Worm (Caenorhabditis elegans) whole organism, L4 larva: ENCODE results near the gene K02E2.7.

ENCODE experiments used
- D1046.2 ChIP-seq: fragments of 200-800 bp; sonication (Bioruptor generic); IDR thresholded peaks from 2 replicates; pipeline ENCODE4 v1.3.6; 2022; ENCODE audit warnings: missing genetic modification characterization, missing compliant biosample characterization
- F44E2.7 ChIP-seq: fragments of 200-800 bp; sonication (Bioruptor generic); IDR thresholded peaks from 2 replicates; pipeline ENCODE4 v2.1.2; 2022; ENCODE audit warnings: missing genetic modification characterization, missing compliant biosample characterization
- F49E8.2 ChIP-seq: sonication (generic microtip); optimal IDR thresholded peaks from 2 replicates; lab custom pipeline; 2016; ENCODE audit warnings: missing compliant biosample characterization, mild to moderate bottlenecking, missing genetic modification characterization, borderline replicate concordance
- T20F7.1 ChIP-seq: fragments of 200-800 bp; sonication (Bioruptor generic); optimal IDR thresholded peaks from 2 replicates; lab custom pipeline; 2018; ENCODE audit warnings: mild to moderate bottlenecking, missing genetic modification characterization, missing compliant biosample characterization
- Y48G9A.11 ChIP-seq: fragments of 200-800 bp; sonication (Bioruptor generic); IDR thresholded peaks from 2 replicates; pipeline ENCODE4 v1.3.6; 2022; ENCODE audit warnings: missing genetic modification reagents, missing genetic modification characterization, missing compliant biosample characterization
- aly-2 ChIP-seq: sonication (generic microtip); optimal IDR thresholded peaks from 2 replicates; lab custom pipeline; 2018; ENCODE audit warnings: missing biosample characterization, missing genetic modification characterization
- ama-1 ChIP-seq: fragments of 150-350 bp; optimal IDR thresholded peaks from 2 replicates; lab custom pipeline; 2014; ENCODE audit warnings: inconsistent platforms, mixed read lengths
- attf-4 ChIP-seq: sonication (generic microtip); optimal IDR thresholded peaks from 3 replicates; lab custom pipeline; 2017; ENCODE audit warnings: missing biosample characterization, missing genetic modification characterization
- ceh-20 ChIP-seq: fragments of 200-800 bp; sonication (Bioruptor generic); IDR thresholded peaks from 2 replicates; pipeline ENCODE4 v1.3.6; 2022; ENCODE audit warnings: missing genetic modification reagents, missing genetic modification characterization, missing compliant biosample characterization
- ceh-28 ChIP-seq: fragments of 150-350 bp; optimal IDR thresholded peaks from 2 replicates; lab custom pipeline; 2014; ENCODE audit warnings: missing biosample characterization, missing genetic modification reagents, missing genetic modification characterization
- ceh-82 ChIP-seq: sonication (generic microtip); optimal IDR thresholded peaks from 2 replicates; lab custom pipeline; 2017; ENCODE audit warnings: missing biosample characterization, missing genetic modification characterization
- ces-1 ChIP-seq: fragments of 150-350 bp; sonication (generic microtip); optimal IDR thresholded peaks from 4 replicates; lab custom pipeline; 2014; ENCODE audit warnings: missing biosample characterization, missing genetic modification reagents, missing genetic modification characterization
- cey-2 ChIP-seq: sonication (generic microtip); optimal IDR thresholded peaks from 3 replicates; lab custom pipeline; 2017; ENCODE audit warnings: missing genetic modification characterization, mild to moderate bottlenecking, missing compliant biosample characterization, antibody characterized with exemption, borderline replicate concordance; ENCODE audit not compliant: insufficient read depth
- daf-16 ChIP-seq, 3 experiments: sonication (generic microtip); optimal IDR thresholded peaks; 2 replicates each; lab custom pipeline; 2016 to 2017; ENCODE audit warnings: missing genetic modification characterization in 3 of 3, missing genetic modification reagents in 3 of 3, mild to moderate bottlenecking in 2 of 3, missing compliant biosample characterization in 2 of 3, missing biosample characterization in 1 of 3, moderate library complexity in 1 of 3
- daf-19 ChIP-seq: fragments of 200-800 bp; sonication (Bioruptor generic); conservative IDR thresholded peaks from 2 replicates; pipeline ENCODE4 v1.3.6; 2022; ENCODE audit warnings: missing genetic modification characterization, missing compliant biosample characterization
- daf-8 ChIP-seq: fragments of 200-800 bp; sonication (Bioruptor generic); IDR thresholded peaks from 2 replicates; pipeline ENCODE4 v1.3.6; 2022; ENCODE audit warnings: missing genetic modification characterization, missing compliant biosample characterization
- duxl-1 ChIP-seq: sonication (generic microtip); optimal IDR thresholded peaks from 2 replicates; lab custom pipeline; 2016; ENCODE audit warnings: mild to moderate bottlenecking, missing genetic modification characterization, moderate library complexity, missing compliant biosample characterization; ENCODE audit not compliant: poor library complexity
- dve-1 ChIP-seq: sonication (generic microtip); optimal IDR thresholded peaks from 2 replicates; lab custom pipeline; 2017; ENCODE audit warnings: antibody characterized with exemption, mild to moderate bottlenecking, missing genetic modification characterization, missing compliant biosample characterization; ENCODE audit not compliant: insufficient read depth
- egl-43 ChIP-seq: fragments of 200-800 bp; sonication (Bioruptor generic); IDR thresholded peaks from 2 replicates; pipeline ENCODE4 v1.3.6; 2022; ENCODE audit warnings: missing genetic modification reagents, missing genetic modification characterization, missing compliant biosample characterization
- fos-1 ChIP-seq: fragments of 150-350 bp; optimal IDR thresholded peaks from 2 replicates; lab custom pipeline; 2014; ENCODE audit warnings: missing biosample characterization, missing genetic modification characterization
- hlh-11 ChIP-seq: fragments of 200-800 bp; sonication (Bioruptor generic); optimal IDR thresholded peaks from 2 replicates; lab custom pipeline; 2018; ENCODE audit warnings: mild to moderate bottlenecking, missing genetic modification characterization, missing compliant biosample characterization
- lim-7 ChIP-seq: fragments of 200-800 bp; sonication (Bioruptor generic); IDR thresholded peaks from 2 replicates; pipeline ENCODE4 v1.3.6; 2022; ENCODE audit warnings: missing genetic modification characterization, missing compliant biosample characterization
- lin-38 ChIP-seq: fragments of 200-800 bp; sonication (Bioruptor generic); IDR thresholded peaks from 2 replicates; pipeline ENCODE4 v1.3.6; 2022; ENCODE audit warnings: missing genetic modification reagents, missing genetic modification characterization, missing compliant biosample characterization
- madf-9 ChIP-seq: fragments of 200-800 bp; sonication (Bioruptor generic); conservative IDR thresholded peaks from 2 replicates; pipeline ENCODE4 v1.3.6; 2022; ENCODE audit warnings: missing genetic modification reagents, missing genetic modification characterization, missing compliant biosample characterization
- mdt-29 ChIP-seq: fragments of 200-800 bp; sonication (Bioruptor generic); IDR thresholded peaks from 2 replicates; pipeline ENCODE4 v1.3.6; 2022; ENCODE audit warnings: missing genetic modification reagents, missing genetic modification characterization, missing compliant biosample characterization
- nhr-102 ChIP-seq: sonication (generic microtip); optimal IDR thresholded peaks from 2 replicates; lab custom pipeline; 2016; ENCODE audit warnings: mild to moderate bottlenecking, missing genetic modification characterization, moderate library complexity, missing compliant biosample characterization
- nhr-111 ChIP-seq: fragments of 200-800 bp; sonication (Bioruptor generic); optimal IDR thresholded peaks from 2 replicates; lab custom pipeline; 2018; ENCODE audit warnings: mild to moderate bottlenecking, missing genetic modification characterization, missing compliant biosample characterization
- nhr-237 ChIP-seq: sonication (generic microtip); optimal IDR thresholded peaks from 2 replicates; lab custom pipeline; 2017; ENCODE audit warnings: missing biosample characterization, missing genetic modification characterization
- nhr-25 ChIP-seq: sonication (generic microtip); optimal IDR thresholded peaks from 2 replicates; lab custom pipeline; 2017; ENCODE audit warnings: missing genetic modification characterization, mild to moderate bottlenecking, missing compliant biosample characterization, antibody characterized with exemption, moderate library complexity, borderline replicate concordance; ENCODE audit not compliant: insufficient read depth
- pqm-1 ChIP-seq: sonication (generic microtip); optimal IDR thresholded peaks from 2 replicates; lab custom pipeline; 2017; ENCODE audit warnings: missing biosample characterization, missing genetic modification characterization
- set-16 ChIP-seq: fragments of 200-800 bp; sonication (Bioruptor generic); IDR thresholded peaks from 2 replicates; pipeline ENCODE4 v1.3.6; 2022; ENCODE audit warnings: missing genetic modification reagents, missing genetic modification characterization, missing compliant biosample characterization
- skn-1 ChIP-seq: fragments of 150-350 bp; optimal IDR thresholded peaks from 2 replicates; lab custom pipeline; 2014; ENCODE audit warnings: missing biosample characterization, missing genetic modification characterization
- snpc-4 ChIP-seq: fragments of 150-350 bp; optimal IDR thresholded peaks from 2 replicates; lab custom pipeline; 2014; ENCODE audit warnings: missing biosample characterization, missing genetic modification characterization
- unc-62 ChIP-seq, 3 experiments: fragments of 150-350 bp in 1 of 3; sonication (generic microtip); optimal IDR thresholded peaks in 2 of 3; peaks in 1 of 3; 1 replicate in 1 of 3; 2 replicates in 2 of 3; lab custom pipeline; 2014 to 2017; ENCODE audit warnings: missing biosample characterization in 3 of 3, missing genetic modification characterization in 3 of 3, missing genetic modification reagents in 3 of 3, missing genotype in 1 of 3
- vab-7 ChIP-seq: fragments of 200-800 bp; sonication (Bioruptor generic); IDR thresholded peaks from 2 replicates; pipeline ENCODE4 v1.3.6; 2022; ENCODE audit warnings: missing genetic modification reagents, missing genetic modification characterization, missing compliant biosample characterization
- zfp-2 ChIP-seq: sonication (generic microtip); optimal IDR thresholded peaks from 2 replicates; lab custom pipeline; 2016; ENCODE audit warnings: mild to moderate bottlenecking, missing genetic modification characterization, missing compliant biosample characterization

Gene K02E2.7

ce11 chrV:20351195-20351594, 35.6 kb downstream of the K02E2.7 start, which contains the start of gene K02E2.1:
K02E2.1 (plus strand) TSS chrV:20351495.
- TF ChIP-seq attf-4 (tag; lab: Kevin White, UChicago) (no peak), aly-2 (tag; lab: Kevin White, UChicago) (no peak), madf-9 (GFP tag; lab: Robert Waterston, UW) (no peak), daf-16 (GFP tag; optimal IDR thresholded peaks at IDR 0.05; lab: Kevin White, UChicago) (no peak), daf-16 (tag; optimal IDR thresholded peaks at IDR 0.05; lab: Kevin White, UChicago) (no peak), nhr-237 (tag; lab: Kevin White, UChicago) (no peak), F49E8.2 (tag; lab: Kevin White, UChicago) (no peak), fos-1 (tag; lab: Kevin White, UChicago) (no peak), snpc-4 (tag; lab: Kevin White, UChicago) (no peak), dve-1 (tag; lab: Kevin White, UChicago) (no peak), hlh-11 (tag; lab: Kevin White, UChicago) (no peak), ceh-82 (tag; lab: Kevin White, UChicago) (no peak), D1046.2 (no peak), ceh-28 (tag; lab: Kevin White, UChicago) (no peak), unc-62 (GFP tag; optimal IDR thresholded peaks at IDR 0.05 in 1 of 2; lab: Kevin White, UChicago) (no peak), unc-62 (tag; optimal IDR thresholded peaks at IDR 0.05; lab: Kevin White, UChicago) (no peak), zfp-2 (tag; lab: Kevin White, UChicago) (no peak), ces-1 (GFP tag; lab: Kevin White, UChicago) (no peak)

ce11 chrV:20350382-20350781, 36.5 kb downstream of the K02E2.7 start:
- TF ChIP-seq daf-16 (GFP tag; optimal IDR thresholded peaks at IDR 0.05; lab: Kevin White, UChicago) (peak in 1 of 2 experiments; percentile 50), daf-16 (tag; optimal IDR thresholded peaks at IDR 0.05; lab: Kevin White, UChicago) (peak; percentile 10), D1046.2 (peak; percentile 65; the same call in 1 of the 2 replicates), lim-7 (GFP tag; lab: Robert Waterston, UW) (0 out of 2 replicates have a peak, but pooled peaks have one; percentile 50), ceh-82 (tag; lab: Kevin White, UChicago) (no peak), egl-43 (peak; percentile 66), daf-8 (GFP tag; lab: Robert Waterston, UW) (0 out of 2 replicates have a peak, but pooled peaks have one; percentile 18), nhr-102 (tag; lab: Kevin White, UChicago) (no peak), ceh-20 (GFP tag; lab: Robert Waterston, UW) (0 out of 2 replicates have a peak, but pooled peaks have one; percentile 30), F44E2.7 (GFP tag; lab: Robert Waterston, UW) (peak; percentile 86; the same call in 1 of the 2 replicates)

- TF ChIP-seq D1046.2 (0 out of 2 replicates have a peak, but pooled peaks have one; percentile 64), daf-19 (GFP tag; lab: Robert Waterston, UW) (no peak), madf-9 (GFP tag; lab: Robert Waterston, UW) (no peak), ama-1 (lab: Kevin White, UChicago) (no peak), daf-16 (GFP tag; optimal IDR thresholded peaks at IDR 0.05; lab: Kevin White, UChicago) (no peak), daf-16 (tag; optimal IDR thresholded peaks at IDR 0.05; lab: Kevin White, UChicago) (no peak), ceh-28 (tag; lab: Kevin White, UChicago) (no peak), Y48G9A.11 (GFP tag; lab: Robert Waterston, UW) (0 out of 2 replicates have a peak, but pooled peaks have one; percentile 25), mdt-29 (GFP tag; lab: Robert Waterston, UW) (no peak), vab-7 (GFP tag; lab: Robert Waterston, UW) (peak; percentile 63), skn-1 (tag; lab: Kevin White, UChicago) (no peak), cey-2 (tag; lab: Kevin White, UChicago) (no peak), F44E2.7 (GFP tag; lab: Robert Waterston, UW) (peak; percentile 53; the same call in 1 of the 2 replicates), pqm-1 (tag; lab: Kevin White, UChicago) (no peak), set-16 (GFP tag; lab: Robert Waterston, UW) (no peak), duxl-1 (no peak), lin-38 (GFP tag; lab: Robert Waterston, UW) (peak; percentile 53), nhr-111 (GFP tag; lab: Kevin White, UChicago) (no peak), T20F7.1 (GFP tag; lab: Kevin White, UChicago) (no peak), nhr-25 (no peak)
These were observed 39.2 kb downstream of the K02E2.7 start for ce11 chrV:20347625-20348024.
